Worm (Caenorhabditis elegans): ENCODE results near the gene flp-13.

The flp-13 gene

DNA sequence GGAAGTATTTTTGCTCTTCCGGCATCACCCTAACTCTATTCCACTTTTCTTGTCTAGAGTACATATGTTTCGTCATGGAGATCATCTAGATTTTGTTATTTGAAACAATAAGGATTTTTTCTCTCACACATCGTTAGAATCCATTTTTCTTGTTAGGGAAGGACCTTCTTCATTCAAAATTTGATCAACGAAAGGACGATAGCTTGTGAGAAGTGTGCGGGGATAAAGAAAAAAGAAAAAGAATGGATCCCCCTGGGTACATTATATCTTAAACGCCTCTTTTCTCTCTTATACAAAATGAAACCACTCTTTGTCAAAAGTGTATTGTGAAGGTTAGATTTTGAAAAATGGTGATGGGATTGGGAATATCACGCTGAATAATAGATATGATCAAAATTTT lies 36.7 kb downstream of the flp-13 start:
- no peak for TF ChIP-seq nhr-76 (tag; optimal IDR thresholded peaks at IDR 0.05)
- TF ChIP-seq unc-39 (tag; optimal IDR thresholded peaks at IDR 0.05) = no peak
- TF ChIP-seq ham-2 (GFP tag; optimal IDR thresholded peaks at IDR 0.05) = no peak
- TF ChIP-seq ces-1 (GFP tag; optimal IDR thresholded peaks at IDR 0.05) = peak; percentile 59
- no peak for TF ChIP-seq ceh-39 (tag; optimal IDR thresholded peaks at IDR 0.05)
- no peak for TF ChIP-seq hlh-1 (tag; optimal IDR thresholded peaks at IDR 0.05)
- no peak for TF ChIP-seq mab-5 (tag; optimal IDR thresholded peaks at IDR 0.05)
- TF ChIP-seq unc-120 (tag; optimal IDR thresholded peaks at IDR 0.05; ENCODE audit: poor library complexity, severe bottlenecking) = no peak

DNA sequence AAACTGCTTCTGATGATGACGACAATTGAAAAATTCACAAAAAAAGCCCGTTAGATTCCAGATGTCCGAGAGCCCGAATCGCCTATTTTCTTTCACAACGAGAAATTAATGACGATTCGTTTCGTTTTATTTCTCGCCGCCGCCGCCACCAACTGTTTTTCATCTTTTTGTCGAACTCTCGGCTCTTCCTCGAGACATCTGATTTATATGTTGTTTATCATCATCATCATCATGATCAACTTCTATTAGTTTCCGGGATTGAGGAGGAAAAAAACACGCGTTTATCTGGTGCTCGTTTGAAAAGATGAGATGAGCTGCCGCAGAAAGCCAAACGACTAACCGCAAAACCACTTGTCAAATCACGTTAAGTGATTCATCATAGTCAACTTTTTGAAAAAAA lies 38.7 kb downstream of the flp-13 start:
- TF ChIP-seq ceh-43 (GFP tag; optimal IDR thresholded peaks at IDR 0.05) (no peak), unc-62 (GFP tag; optimal IDR thresholded peaks at IDR 0.05) (peak; percentile 9)

DNA sequence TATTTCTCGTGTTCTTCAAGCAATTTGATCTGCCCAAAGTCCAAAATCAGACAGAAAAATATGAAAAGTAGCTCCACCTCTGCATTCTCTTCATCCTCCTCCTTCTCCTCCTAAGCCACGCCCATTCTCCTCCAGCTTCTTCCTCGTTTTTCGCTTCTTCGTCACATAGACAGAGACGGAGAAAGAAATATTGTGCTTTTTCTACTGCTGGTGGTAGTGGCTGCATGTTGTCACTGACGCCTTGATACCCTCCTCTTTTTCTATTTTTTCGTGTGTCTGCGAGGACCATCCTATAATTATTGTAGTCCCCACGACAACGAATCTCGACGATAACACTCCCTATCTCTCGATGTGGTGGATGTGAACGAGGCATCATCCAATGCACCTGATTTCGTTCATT lies 39.6 kb downstream of the flp-13 start, which contains the start of gene C08G9.1:
Gene C08G9.1 (plus strand): TSS at position 175 of the 400 bp plus-strand sequence.
- TF ChIP-seq nhr-2 (tag; optimal IDR thresholded peaks at IDR 0.05) (no peak), unc-120 (tag; optimal IDR thresholded peaks at IDR 0.05; ENCODE audit: poor library complexity, severe bottlenecking) (no peak), cnd-1 (tag; optimal IDR thresholded peaks at IDR 0.05) (no peak), nhr-76 (tag; optimal IDR thresholded peaks at IDR 0.05) (no peak), mab-5 (tag; optimal IDR thresholded peaks at IDR 0.05) (no peak), mep-1 (tag; optimal IDR thresholded peaks at IDR 0.05) (no peak), M03D4.4 (tag; optimal IDR thresholded peaks at IDR 0.05) (no peak)

DNA sequence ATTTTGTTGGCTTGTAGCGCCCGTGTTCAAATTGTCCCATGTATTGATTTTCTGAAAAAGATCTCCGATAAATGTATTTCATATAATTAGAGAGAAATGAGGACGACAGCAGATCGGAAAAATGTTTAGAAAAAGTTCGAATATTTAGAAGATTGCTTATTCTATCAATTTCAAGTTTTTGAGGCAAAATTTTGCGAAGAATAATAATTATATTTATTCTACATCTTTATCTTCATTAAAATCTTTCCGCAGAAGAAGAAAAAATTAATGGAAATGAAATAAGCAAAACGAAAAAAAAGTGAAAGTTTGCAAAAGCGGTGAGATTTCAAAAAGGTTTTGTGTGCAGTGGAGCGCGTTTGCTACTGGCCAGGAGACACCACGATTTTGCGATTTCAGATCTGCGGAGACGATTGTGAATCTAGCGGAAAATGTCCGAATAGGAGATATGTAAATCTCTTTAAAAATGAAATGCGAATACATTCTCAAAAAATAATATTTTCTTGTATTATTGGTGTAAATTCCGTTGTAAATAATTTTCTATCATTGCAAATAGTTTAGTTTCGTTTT lies 43.9 kb downstream of the flp-13 start, which contains the start of gene nrde-4:
Gene nrde-4 (minus strand): TSS at position 51 of the 567 bp plus-strand sequence.
- TF ChIP-seq unc-120 (tag; optimal IDR thresholded peaks at IDR 0.05; ENCODE audit: poor library complexity, severe bottlenecking) (no peak), ces-1 (GFP tag; optimal IDR thresholded peaks at IDR 0.05) (peak; percentile 34), nhr-76 (tag; optimal IDR thresholded peaks at IDR 0.05) (no peak), ceh-39 (tag; optimal IDR thresholded peaks at IDR 0.05) (peak; percentile 14), mls-2 (tag; optimal IDR thresholded peaks at IDR 0.05) (peak; percentile 16), nhr-12 (tag; optimal IDR thresholded peaks at IDR 0.05) (no peak), nhr-2 (tag; optimal IDR thresholded peaks at IDR 0.05) (no peak), mep-1 (tag; optimal IDR thresholded peaks at IDR 0.05) (peak; percentile 86), blmp-1 (tag; optimal IDR thresholded peaks at IDR 0.05) (peak; percentile 97), bed-3 (GFP tag; optimal IDR thresholded peaks at IDR 0.05) (peak; percentile 4), sem-2 (GFP tag; optimal IDR thresholded peaks at IDR 0.05) (no peak), ham-2 (GFP tag; optimal IDR thresholded peaks at IDR 0.05) (peak; percentile 75), elt-1 (tag; optimal IDR thresholded peaks at IDR 0.05; ENCODE audit: borderline replicate concordance, insufficient read depth) (peak; percentile 84), lsy-2 (tag; optimal IDR thresholded peaks at IDR 0.05) (peak; percentile 80), cnd-1 (tag; optimal IDR thresholded peaks at IDR 0.05) (peak; percentile 30), sptf-1 (tag; optimal IDR thresholded peaks at IDR 0.05) (peak; percentile 68), lin-13 (tag; optimal IDR thresholded peaks at IDR 0.05) (no peak), unc-39 (tag; optimal IDR thresholded peaks at IDR 0.05) (no peak), hlh-1 (tag; optimal IDR thresholded peaks at IDR 0.05) (no peak), nhr-237 (tag; optimal IDR thresholded peaks at IDR 0.05) (peak; percentile 86), elt-3 (tag; optimal IDR thresholded peaks at IDR 0.05) (no peak), pha-4 (tag; optimal IDR thresholded peaks at IDR 0.05) (no peak)

DNA sequence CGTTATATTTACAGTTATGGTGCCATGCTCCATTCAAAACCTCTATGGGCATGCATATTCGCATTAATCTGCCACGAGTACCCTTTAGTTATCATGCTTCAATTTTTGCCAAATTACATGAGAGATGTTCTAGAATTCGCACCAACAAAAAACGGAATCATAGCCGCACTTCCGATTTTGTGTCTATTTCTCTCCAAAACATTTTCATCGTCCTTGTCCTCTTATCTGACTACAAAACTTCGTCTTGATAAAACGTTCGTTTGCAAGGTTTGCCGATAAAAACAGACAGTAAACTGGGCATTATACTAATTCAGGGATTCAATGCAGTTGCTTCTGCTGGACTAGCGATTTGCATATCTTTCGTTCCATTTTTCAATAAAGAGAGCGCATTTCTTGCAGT lies 45.0 kb downstream of the flp-13 start:
- TF ChIP-seq unc-120 (tag; optimal IDR thresholded peaks at IDR 0.05; ENCODE audit: poor library complexity, severe bottlenecking) = no peak
- no peak for TF ChIP-seq M03D4.4 (tag; optimal IDR thresholded peaks at IDR 0.05)
- TF ChIP-seq lsy-2 (tag; optimal IDR thresholded peaks at IDR 0.05) = no peak
- no peak for TF ChIP-seq nhr-28 (tag; optimal IDR thresholded peaks at IDR 0.05)
- no peak for TF ChIP-seq drap-1 (GFP tag; optimal IDR thresholded peaks at IDR 0.05)
- no peak for TF ChIP-seq lin-13 (tag; optimal IDR thresholded peaks at IDR 0.05)
- no peak for TF ChIP-seq ham-2 (GFP tag; optimal IDR thresholded peaks at IDR 0.05)
- no peak for TF ChIP-seq nhr-12 (tag; optimal IDR thresholded peaks at IDR 0.05)
- no peak for TF ChIP-seq mls-2 (tag; optimal IDR thresholded peaks at IDR 0.05)
- TF ChIP-seq ztf-11 (tag; optimal IDR thresholded peaks at IDR 0.05) = no peak
- TF ChIP-seq nhr-237 (tag; optimal IDR thresholded peaks at IDR 0.05) = no peak
- TF ChIP-seq elt-1 (tag; optimal IDR thresholded peaks at IDR 0.05; ENCODE audit: borderline replicate concordance, insufficient read depth) = no peak
- no peak for TF ChIP-seq pha-4 (tag; optimal IDR thresholded peaks at IDR 0.05)
- no peak for TF ChIP-seq bed-3 (GFP tag; optimal IDR thresholded peaks at IDR 0.05)
- no peak for TF ChIP-seq flh-1 (GFP tag; optimal IDR thresholded peaks at IDR 0.05)
- TF ChIP-seq sptf-1 (tag; optimal IDR thresholded peaks at IDR 0.05) = no peak
